Fruit fly (Drosophila melanogaster) whole organism, wandering third instar larva: Measurements from ENCODE around the gene Hs3st-B.

ENCODE experiments used
- Abd-B ChIP-seq: fragments of >200 bp; optimal IDR thresholded peaks from 2 replicates; lab custom pipeline; 2017; ENCODE audit warnings: missing biosample characterization, missing genetic modification characterization
- CG32264 ChIP-seq: fragments of 200-800 bp; sonication (Bioruptor generic); optimal IDR thresholded peaks from 2 replicates; lab custom pipeline; 2016; ENCODE audit warnings: missing biosample characterization, missing genetic modification characterization
- CG9705 ChIP-seq: fragments of 200-800 bp; sonication (Bioruptor generic); optimal IDR thresholded peaks from 2 replicates; lab custom pipeline; 2018; ENCODE audit warnings: missing biosample characterization, mild to moderate bottlenecking, missing genetic modification characterization
- CrebA ChIP-seq: fragments of 200-800 bp; sonication (Bioruptor generic); optimal IDR thresholded peaks from 2 replicates; lab custom pipeline; 2016; ENCODE audit warnings: missing biosample characterization, mild to moderate bottlenecking, missing genetic modification characterization, borderline replicate concordance
- Dfd ChIP-seq: fragments of >200 bp; optimal IDR thresholded peaks from 2 replicates; lab custom pipeline; 2017; ENCODE audit warnings: missing biosample characterization, missing genetic modification characterization
- Dif ChIP-seq: fragments of 200-275, 200-300 bp; sonication (Bioruptor generic); optimal IDR thresholded peaks from 2 replicates; lab custom pipeline; 2018; ENCODE audit warnings: missing biosample characterization, missing genetic modification characterization; ENCODE audit not compliant: partially characterized antibody
- GATAd ChIP-seq: sonication (Bioruptor generic); optimal IDR thresholded peaks from 2 replicates; lab custom pipeline; 2016; ENCODE audit warnings: missing biosample characterization, missing genetic modification characterization
- HLH106 ChIP-seq: fragments of 200-800 bp; optimal IDR thresholded peaks from 3 replicates; lab custom pipeline; 2019; ENCODE audit warnings: missing biosample characterization, mild to moderate bottlenecking, missing genetic modification characterization, moderate library complexity
- Hnf4 ChIP-seq: fragments of 200-800 bp; sonication (Bioruptor generic); optimal IDR thresholded peaks from 2 replicates; lab custom pipeline; 2016; ENCODE audit warnings: missing biosample characterization, mild to moderate bottlenecking, missing genetic modification characterization
- Hr78 ChIP-seq: fragments of >200 bp; optimal IDR thresholded peaks from 2 replicates; lab custom pipeline; 2017; ENCODE audit warnings: missing biosample characterization, missing genetic modification characterization
- Hr83 ChIP-seq: fragments of 200-300 bp; sonication (Bioruptor generic); optimal IDR thresholded peaks from 2 replicates; lab custom pipeline; 2016; ENCODE audit warnings: missing biosample characterization, mild to moderate bottlenecking, missing genetic modification characterization, moderate library complexity; ENCODE audit not compliant: poor library complexity, severe bottlenecking
- Jra ChIP-seq: sonication (Bioruptor generic); optimal IDR thresholded peaks from 2 replicates; lab custom pipeline; 2016; ENCODE audit warnings: missing biosample characterization, missing genetic modification characterization
- Mio ChIP-seq: sonication (Bioruptor generic); optimal IDR thresholded peaks from 2 replicates; lab custom pipeline; 2016; ENCODE audit warnings: missing biosample characterization, missing genetic modification characterization
- Myc ChIP-seq: fragments of >200 bp; optimal IDR thresholded peaks from 2 replicates; lab custom pipeline; 2017
- N ChIP-seq: fragments of >200 bp; optimal IDR thresholded peaks from 2 replicates; lab custom pipeline; 2018; ENCODE audit warnings: missing biosample characterization, missing external identifiers, missing genetic modification characterization
- OdsH ChIP-seq: fragments of 200-800 bp; sonication (Bioruptor generic); optimal IDR thresholded peaks from 2 replicates; lab custom pipeline; 2016; ENCODE audit warnings: missing biosample characterization, mild to moderate bottlenecking, missing genetic modification characterization
- Rel ChIP-seq, 2 experiments: fragments of 200-800 bp; sonication (Bioruptor generic) in 1 of 2; optimal IDR thresholded peaks; 2 replicates in 1 of 2; 3 replicates in 1 of 2; lab custom pipeline; 2016 to 2019; ENCODE audit warnings: mild to moderate bottlenecking in 2 of 2, missing biosample characterization in 2 of 2, missing genetic modification characterization in 2 of 2, moderate library complexity in 1 of 2
- Sp1 ChIP-seq: fragments of 200-800 bp; sonication (Bioruptor generic); optimal IDR thresholded peaks from 3 replicates; lab custom pipeline; 2019; ENCODE audit warnings: missing biosample characterization, mild to moderate bottlenecking, missing genetic modification characterization, moderate library complexity
- Vsx2 ChIP-seq: fragments of 200-300, 225-300 bp; sonication (Bioruptor generic); optimal IDR thresholded peaks from 2 replicates; lab custom pipeline; 2018; ENCODE audit warnings: missing biosample characterization, missing genetic modification characterization; ENCODE audit not compliant: partially characterized antibody
- br ChIP-seq: fragments of 200-800 bp; sonication (Bioruptor generic); optimal IDR thresholded peaks from 2 replicates; lab custom pipeline; 2016; ENCODE audit warnings: missing biosample characterization, missing genetic modification characterization
- brk ChIP-seq: fragments of 200-800 bp; sonication (Bioruptor generic); optimal IDR thresholded peaks from 2 replicates; lab custom pipeline; 2016; ENCODE audit warnings: missing biosample characterization, mild to moderate bottlenecking, missing genetic modification characterization
- dl ChIP-seq, 2 experiments: fragments of 175-275, 200-275 bp in 1 of 2; fragments of 200-275 bp in 1 of 2; sonication (Bioruptor generic); optimal IDR thresholded peaks; lab custom pipeline; 2018; ENCODE audit warnings: mild to moderate bottlenecking in 2 of 2, missing biosample characterization in 2 of 2, missing genetic modification characterization in 2 of 2, moderate library complexity in 2 of 2; ENCODE audit not compliant: partially characterized antibody in 2 of 2, insufficient read depth in 1 of 2
- dmrt93B ChIP-seq: fragments of 200-800 bp; sonication (Bioruptor generic); optimal IDR thresholded peaks from 2 replicates; lab custom pipeline; 2018; ENCODE audit warnings: missing biosample characterization, mild to moderate bottlenecking, missing genetic modification characterization
- dsf ChIP-seq: sonication (Bioruptor generic); optimal IDR thresholded peaks from 2 replicates; lab custom pipeline; 2016; ENCODE audit warnings: missing biosample characterization, missing genetic modification characterization, borderline replicate concordance
- ey ChIP-seq: fragments of 200-800 bp; sonication (Bioruptor generic); optimal IDR thresholded peaks from 2 replicates; lab custom pipeline; 2016; ENCODE audit warnings: missing biosample characterization, missing genetic modification characterization
- foxo ChIP-seq, 2 experiments: fragments of 200-800 bp; sonication (Bioruptor generic); optimal IDR thresholded peaks; 2 replicates in 1 of 2; 3 replicates in 1 of 2; lab custom pipeline; 2016 to 2017; ENCODE audit warnings: missing biosample characterization in 2 of 2, missing genetic modification characterization in 2 of 2
- fru ChIP-seq: fragments of 200-800 bp; sonication (Bioruptor generic); optimal IDR thresholded peaks from 3 replicates; lab custom pipeline; 2016; ENCODE audit warnings: missing biosample characterization, mild to moderate bottlenecking, missing genetic modification characterization
- h ChIP-seq: fragments of 200-800 bp; sonication (Bioruptor generic); optimal IDR thresholded peaks from 3 replicates; lab custom pipeline; 2016; ENCODE audit warnings: missing biosample characterization, mild to moderate bottlenecking, missing genetic modification characterization
- jim ChIP-seq: fragments of 175-275, 200-325 bp; sonication (Bioruptor generic); optimal IDR thresholded peaks from 2 replicates; lab custom pipeline; 2016; ENCODE audit warnings: missing biosample characterization, mild to moderate bottlenecking, missing genetic modification characterization
- lola ChIP-seq: fragments of >200 bp; optimal IDR thresholded peaks from 2 replicates; lab custom pipeline; 2017; ENCODE audit warnings: missing biosample characterization, missing genetic modification characterization
- pan ChIP-seq: fragments of >200 bp; optimal IDR thresholded peaks from 2 replicates; lab custom pipeline; 2017
- psq ChIP-seq: fragments of 200-800 bp; sonication (Bioruptor generic); optimal IDR thresholded peaks from 3 replicates; lab custom pipeline; 2017; ENCODE audit warnings: missing biosample characterization, mild to moderate bottlenecking, missing genetic modification characterization, moderate library complexity
- rgr ChIP-seq: fragments of 200-800 bp; sonication (Bioruptor generic); optimal IDR thresholded peaks from 3 replicates; lab custom pipeline; 2016; ENCODE audit warnings: missing biosample characterization, mild to moderate bottlenecking, missing genetic modification characterization
- sage ChIP-seq: fragments of 200-800 bp; sonication (Bioruptor generic); optimal IDR thresholded peaks from 2 replicates; lab custom pipeline; 2016; ENCODE audit warnings: missing biosample characterization, mild to moderate bottlenecking, missing genetic modification characterization
- sv ChIP-seq: fragments of 200-800 bp; sonication (Bioruptor generic); optimal IDR thresholded peaks from 3 replicates; lab custom pipeline; 2016; ENCODE audit warnings: missing biosample characterization, missing genetic modification characterization
- tai ChIP-seq: sonication (Bioruptor generic); optimal IDR thresholded peaks from 2 replicates; lab custom pipeline; 2016; ENCODE audit warnings: missing biosample characterization, missing genetic modification characterization
- usp ChIP-seq: fragments of >200 bp; optimal IDR thresholded peaks from 2 replicates; lab custom pipeline; 2017; ENCODE audit warnings: missing biosample characterization, missing genetic modification characterization
- woc ChIP-seq: sonication (Bioruptor generic); optimal IDR thresholded peaks from 2 replicates; lab custom pipeline; 2016; ENCODE audit warnings: missing biosample characterization, mild to moderate bottlenecking, missing genetic modification characterization

The Hs3st-B gene

DNA sequence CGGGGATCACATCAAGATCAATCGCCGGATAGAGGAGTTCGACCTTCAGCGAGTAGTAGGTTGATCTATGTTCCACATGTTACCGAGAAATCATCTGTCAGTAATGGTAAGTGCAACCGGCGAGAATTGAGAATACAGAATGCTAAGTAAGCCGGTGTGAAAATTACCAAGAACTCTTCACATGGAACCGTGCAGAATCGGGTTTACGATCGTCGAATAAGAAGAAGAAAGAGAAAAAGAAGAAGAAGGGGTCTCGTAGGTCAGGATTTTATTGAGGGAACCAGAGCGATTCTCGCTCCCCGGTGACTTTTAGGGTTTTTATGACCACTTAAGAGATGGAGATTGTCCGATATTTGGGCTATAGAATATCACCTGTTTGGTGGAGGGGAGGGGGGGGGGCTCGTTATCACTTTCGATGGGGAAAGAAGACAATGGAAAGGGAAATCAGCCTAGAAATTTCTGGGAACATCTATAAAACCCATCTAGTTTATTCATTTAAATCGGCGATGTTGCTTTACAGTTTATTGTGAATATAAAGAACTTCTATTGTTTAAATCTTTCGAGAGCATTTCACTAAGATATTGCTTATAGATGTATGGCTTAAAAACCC is 27.4 kb upstream of the Hs3st-B start:
- TF ChIP-seq GATAd (GFP tag; lab: Kevin White, UChicago), result no peak
- no peak for TF ChIP-seq psq (GFP tag; lab: Kevin White, UChicago)

DNA sequence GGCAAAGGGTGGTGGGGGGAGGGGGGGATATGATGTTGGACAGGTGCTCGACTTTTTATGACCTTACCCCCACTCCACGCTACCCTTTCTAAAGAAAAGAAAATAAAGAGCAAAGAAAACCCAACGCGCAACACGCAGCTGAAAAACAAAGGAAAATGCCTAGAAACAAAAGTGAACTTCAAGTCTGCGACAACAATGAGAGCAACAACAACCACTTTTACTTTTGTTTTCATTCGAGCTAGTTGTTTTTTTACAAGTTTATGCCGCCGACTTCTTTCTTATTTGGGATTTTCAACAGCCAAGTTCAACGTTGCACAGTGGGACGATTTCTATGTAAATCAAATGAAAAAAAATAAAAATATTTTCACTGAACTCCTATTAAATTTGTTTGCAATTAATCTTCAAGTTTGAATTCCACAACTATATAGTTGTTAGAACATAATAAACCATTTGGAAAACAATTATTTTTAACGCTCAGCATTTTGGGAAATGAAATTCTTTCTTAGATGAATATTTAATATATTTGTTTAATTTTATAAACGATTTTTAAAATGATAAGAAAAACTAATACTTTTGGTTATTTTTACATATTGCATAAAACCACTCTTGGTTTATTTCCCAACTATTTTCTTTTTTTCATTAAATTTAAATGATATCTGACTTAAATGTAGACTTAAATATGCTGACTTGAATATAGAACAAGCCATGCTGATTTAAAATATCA is 23.7 kb upstream of the Hs3st-B start:
- TF ChIP-seq fru (GFP tag; lab: Kevin White, UChicago) (no peak), foxo (GFP tag; optimal IDR thresholded peaks at IDR 0.05; lab: Kevin White, UChicago) (peak in 1 of 2 experiments; percentile 32), lola (no peak), Sp1 (peak; percentile 37), psq (GFP tag; lab: Kevin White, UChicago) (peak; percentile 47)

- TF ChIP-seq fru (GFP tag; lab: Kevin White, UChicago) (peak; percentile 24), Dfd (no peak), rgr (GFP tag; lab: Kevin White, UChicago) (no peak), lola (no peak), GATAd (GFP tag; lab: Kevin White, UChicago) (no peak), CrebA (GFP tag; lab: Kevin White, UChicago) (no peak), pan (lab: Kevin White, UChicago) (no peak)
- TF ChIP-seq, all 38 proteins: peak for 1
Measured at dm6 chrX:19225304-19225640, 23.2 kb upstream of the Hs3st-B start.

DNA sequence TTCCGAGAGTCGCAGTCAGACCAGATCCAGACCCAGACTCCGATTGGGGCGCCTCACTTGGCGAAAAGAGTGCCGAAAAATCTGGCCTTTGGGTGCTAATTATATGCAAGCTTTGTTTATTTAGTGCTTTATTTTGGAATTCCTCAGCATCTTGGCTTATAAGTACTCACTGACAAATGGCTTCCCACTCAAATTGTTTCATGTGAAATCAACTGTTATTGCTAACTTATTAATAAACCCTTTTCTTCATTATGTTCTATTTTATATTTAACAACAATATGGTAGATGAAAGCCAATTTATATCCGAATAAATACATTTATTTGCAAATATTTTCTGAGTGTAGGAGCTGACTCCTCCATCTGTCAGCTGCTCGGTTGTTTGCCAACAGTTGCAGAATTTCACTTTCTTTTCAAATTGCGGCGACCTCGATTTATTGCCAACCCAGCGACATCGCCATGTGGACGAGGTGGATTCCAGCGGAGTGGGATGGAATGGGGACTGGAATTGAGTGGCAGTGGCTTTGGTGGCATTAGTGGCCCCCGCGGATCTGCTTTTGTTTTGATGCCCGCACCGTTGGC is 18.5 kb upstream of the Hs3st-B start:
- TF ChIP-seq Rel (GFP tag; optimal IDR thresholded peaks at IDR 0.05; lab: Kevin White, UChicago), result no peak
- TF ChIP-seq Rel (tag; optimal IDR thresholded peaks at IDR 0.05; lab: Kevin White, UChicago), result no peak
- TF ChIP-seq OdsH (GFP tag; lab: Kevin White, UChicago), result peak; percentile 21
- no peak for TF ChIP-seq Sp1
- peak; percentile 40 for TF ChIP-seq dmrt93B (GFP tag; lab: Kevin White, UChicago)
- no peak for TF ChIP-seq CrebA (GFP tag; lab: Kevin White, UChicago)
- TF ChIP-seq Jra, result no peak
- peak in 1 of 2 experiments; percentile 55 for TF ChIP-seq foxo (GFP tag; optimal IDR thresholded peaks at IDR 0.05; lab: Kevin White, UChicago)
- TF ChIP-seq dl (GFP tag; optimal IDR thresholded peaks at IDR 0.05; lab: Kevin White, UChicago; ENCODE audit: insufficient read depth in 1 of 2, partially characterized antibody in 2 of 2), result no peak
- no peak for TF ChIP-seq Hr83
- TF ChIP-seq Abd-B (GFP tag; lab: Kevin White, UChicago), result no peak
- TF ChIP-seq ey (GFP tag; lab: Kevin White, UChicago), result peak; percentile 27
- TF ChIP-seq Mio (GFP tag; lab: Kevin White, UChicago), result no peak
- peak; percentile 61 for TF ChIP-seq HLH106 (tag; lab: Kevin White, UChicago)
- no peak for TF ChIP-seq CG9705 (GFP tag; lab: Kevin White, UChicago)
- peak; percentile 38 for TF ChIP-seq br (GFP tag; lab: Kevin White, UChicago)
- TF ChIP-seq Dfd, result no peak
- TF ChIP-seq jim (GFP tag; lab: Kevin White, UChicago), result no peak
- TF ChIP-seq CG32264, result no peak
- TF ChIP-seq woc (GFP tag; lab: Kevin White, UChicago), result peak; percentile 42
- no peak for TF ChIP-seq pan (lab: Kevin White, UChicago)
- no peak for TF ChIP-seq sv (GFP tag; lab: Kevin White, UChicago)
- TF ChIP-seq fru (GFP tag; lab: Kevin White, UChicago), result peak; percentile 66
- TF ChIP-seq N, result no peak
- TF ChIP-seq Dif (GFP tag; lab: Kevin White, UChicago), result no peak
- TF ChIP-seq tai (GFP tag; lab: Kevin White, UChicago), result no peak
- no peak for TF ChIP-seq GATAd (GFP tag; lab: Kevin White, UChicago)
- no peak for TF ChIP-seq Hnf4 (GFP tag; lab: Kevin White, UChicago)
- TF ChIP-seq Myc (lab: Kevin White, UChicago), result no peak
- peak; percentile 42 for TF ChIP-seq Vsx2 (GFP tag; lab: Kevin White, UChicago)
- TF ChIP-seq lola, result no peak
- no peak for TF ChIP-seq usp
- TF ChIP-seq sage (GFP tag; lab: Kevin White, UChicago), result no peak
- TF ChIP-seq h, result peak; percentile 54
- TF ChIP-seq rgr (GFP tag; lab: Kevin White, UChicago), result peak; percentile 33
- TF ChIP-seq brk (GFP tag; lab: Kevin White, UChicago), result no peak
- no peak for TF ChIP-seq dsf
- peak; percentile 25 for TF ChIP-seq psq (GFP tag; lab: Kevin White, UChicago)
- no peak for TF ChIP-seq Hr78 (GFP tag; lab: Kevin White, UChicago)
